Worm (Caenorhabditis elegans): ENCODE results near the gene gcn-1.

ce11 chrIII:2115322-2115721 lies 36.4 kb upstream of the gcn-1 start:
- TF ChIP-seq ceh-2 (tag; optimal IDR thresholded peaks at IDR 0.05): no peak
- no peak for TF ChIP-seq che-1 (tag; optimal IDR thresholded peaks at IDR 0.05)
- no peak for TF ChIP-seq K09A11.1 (tag; optimal IDR thresholded peaks at IDR 0.05; ENCODE audit: insufficient read depth)
- TF ChIP-seq nfya-1 (tag; optimal IDR thresholded peaks at IDR 0.05): no peak
- no peak for TF ChIP-seq hlh-8 (tag; optimal IDR thresholded peaks at IDR 0.05)
- no peak for TF ChIP-seq pag-3 (tag; optimal IDR thresholded peaks at IDR 0.05; ENCODE audit: borderline replicate concordance)
- TF ChIP-seq rnt-1 (tag; optimal IDR thresholded peaks at IDR 0.05): no peak
- no peak for TF ChIP-seq dve-1 (tag; optimal IDR thresholded peaks at IDR 0.05)
- TF ChIP-seq ceh-22 (tag; optimal IDR thresholded peaks at IDR 0.05): no peak
- TF ChIP-seq pax-1 (tag; optimal IDR thresholded peaks at IDR 0.05): no peak
- no peak for TF ChIP-seq ama-1 (optimal IDR thresholded peaks at IDR 0.05)
- no peak for TF ChIP-seq dmd-4 (tag; optimal IDR thresholded peaks at IDR 0.05; ENCODE audit: borderline replicate concordance)
- no peak for TF ChIP-seq pqm-1 (tag; optimal IDR thresholded peaks at IDR 0.05)
- TF ChIP-seq odd-2 (tag; optimal IDR thresholded peaks at IDR 0.05): no peak
